Worm (Caenorhabditis elegans) whole organism, young adult: Measurements from ENCODE around the gene col-99.

Experiments
- B0019.2 ChIP-seq: fragments of 200-800 bp; sonication (Bioruptor generic); conservative IDR thresholded peaks from 2 replicates; pipeline ENCODE4 v1.3.6; 2022; ENCODE audit warnings: missing genetic modification reagents, missing genetic modification characterization, missing compliant biosample characterization
- B0035.1 ChIP-seq: sonication (generic microtip); optimal IDR thresholded peaks from 2 replicates; lab custom pipeline; 2016; ENCODE audit warnings: missing genetic modification characterization, mild to moderate bottlenecking, missing compliant biosample characterization, missing genotype, missing genetic modification reagents
- C06A6.2 ChIP-seq: fragments of 200-800 bp; sonication (Bioruptor generic); conservative IDR thresholded peaks from 2 replicates; pipeline ENCODE4 v1.3.6; 2022; ENCODE audit warnings: missing genetic modification characterization, missing compliant biosample characterization
- F22D6.2 ChIP-seq: sonication (generic microtip); optimal IDR thresholded peaks from 2 replicates; lab custom pipeline; 2016; ENCODE audit warnings: mild to moderate bottlenecking, missing genetic modification characterization, missing compliant biosample characterization
- Y67H2A.10 ChIP-seq: fragments of 200-800 bp; sonication (Bioruptor generic); conservative IDR thresholded peaks from 2 replicates; pipeline ENCODE4 v1.3.6; 2022; ENCODE audit warnings: missing genetic modification reagents, missing genetic modification characterization, missing compliant biosample characterization
- atf-7 ChIP-seq: sonication (generic microtip); optimal IDR thresholded peaks from 2 replicates; lab custom pipeline; 2017; ENCODE audit warnings: mild to moderate bottlenecking, missing genetic modification characterization, missing compliant biosample characterization
- ccch-3 ChIP-seq: fragments of 200-800 bp; sonication (Bioruptor generic); optimal IDR thresholded peaks from 2 replicates; lab custom pipeline; 2018; ENCODE audit warnings: mild to moderate bottlenecking, missing genetic modification characterization, missing compliant biosample characterization
- ceh-91 ChIP-seq: fragments of 200-800 bp; sonication (Bioruptor generic); IDR thresholded peaks from 2 replicates; pipeline ENCODE4 v1.3.6; 2022; ENCODE audit warnings: missing genetic modification reagents, missing genetic modification characterization, missing compliant biosample characterization
- chd-7 ChIP-seq: sonication (generic microtip); optimal IDR thresholded peaks from 2 replicates; lab custom pipeline; 2016; ENCODE audit warnings: mild to moderate bottlenecking, missing genetic modification characterization, moderate library complexity, missing compliant biosample characterization
- dpl-1 ChIP-seq: fragments of 150-350 bp; optimal IDR thresholded peaks from 2 replicates; lab custom pipeline; 2014; ENCODE audit warnings: missing biosample characterization, missing genetic modification reagents, missing genetic modification characterization
- efl-1 ChIP-seq: fragments of 150-350 bp; optimal IDR thresholded peaks from 2 replicates; lab custom pipeline; 2014; ENCODE audit warnings: missing biosample characterization, missing genetic modification reagents, missing genetic modification characterization
- ekl-4 ChIP-seq: fragments of 200-800 bp; sonication (Bioruptor generic); IDR thresholded peaks from 2 replicates; pipeline ENCODE4 v1.3.6; 2022; ENCODE audit warnings: missing genetic modification reagents, missing genetic modification characterization, missing compliant biosample characterization
- him-1 ChIP-seq: sonication (generic microtip); optimal IDR thresholded peaks from 2 replicates; lab custom pipeline; 2016; ENCODE audit warnings: missing genotype, missing genetic modification reagents, missing genetic modification characterization, missing compliant biosample characterization
- hlh-26 ChIP-seq: fragments of 200-800 bp; sonication (Bioruptor generic); conservative IDR thresholded peaks from 2 replicates; pipeline ENCODE4 v1.3.6; 2022; ENCODE audit warnings: missing genetic modification reagents, missing genetic modification characterization, missing compliant biosample characterization
- hmg-20 ChIP-seq: fragments of 200-800 bp; sonication (Bioruptor generic); IDR thresholded peaks from 2 replicates; pipeline ENCODE4 v1.3.6; 2022; ENCODE audit warnings: missing genetic modification reagents, missing genetic modification characterization, missing compliant biosample characterization
- lin-35 ChIP-seq, 3 experiments: fragments of 150-350 bp in 2 of 3; sonication (generic microtip) in 1 of 3; optimal IDR thresholded peaks; 2 replicates each; lab custom pipeline; 2014 to 2018; ENCODE audit warnings: missing biosample characterization in 3 of 3, missing genetic modification characterization in 3 of 3, missing genetic modification reagents in 3 of 3
- lin-54 ChIP-seq: fragments of 200-800 bp; sonication (Bioruptor generic); optimal IDR thresholded peaks from 2 replicates; lab custom pipeline; 2018; ENCODE audit warnings: mild to moderate bottlenecking, missing genetic modification characterization, missing compliant biosample characterization
- madf-6 ChIP-seq: fragments of 200-800 bp; sonication (Bioruptor generic); IDR thresholded peaks from 2 replicates; pipeline ENCODE4 v1.3.6; 2022; ENCODE audit warnings: missing genetic modification reagents, missing genetic modification characterization, missing compliant biosample characterization
- madf-8 ChIP-seq: fragments of 200-800 bp; sonication (Bioruptor generic); conservative IDR thresholded peaks from 2 replicates; pipeline ENCODE4 v1.3.6; 2022; ENCODE audit warnings: missing genetic modification reagents, missing genetic modification characterization, missing compliant biosample characterization
- mxl-1 ChIP-seq: sonication (generic microtip); optimal IDR thresholded peaks from 2 replicates; lab custom pipeline; 2016; ENCODE audit warnings: missing genetic modification characterization, missing compliant biosample characterization
- nfya-1 ChIP-seq: sonication (generic microtip); optimal IDR thresholded peaks from 2 replicates; lab custom pipeline; 2017; ENCODE audit warnings: antibody characterized with exemption, missing compliant biosample characterization, missing genetic modification characterization, borderline replicate concordance; ENCODE audit not compliant: insufficient read depth
- nfyb-1 ChIP-seq: fragments of 200-800 bp; sonication (Bioruptor generic); IDR thresholded peaks from 2 replicates; pipeline ENCODE4 v1.3.6; 2022; ENCODE audit warnings: missing genetic modification reagents, missing genetic modification characterization, missing compliant biosample characterization
- nhr-27 ChIP-seq: fragments of 200-800 bp; sonication (Bioruptor generic); optimal IDR thresholded peaks from 2 replicates; lab custom pipeline; 2018; ENCODE audit warnings: mild to moderate bottlenecking, missing genetic modification characterization, moderate library complexity, missing compliant biosample characterization
- nhr-80 ChIP-seq: sonication (generic microtip); optimal IDR thresholded peaks from 2 replicates; lab custom pipeline; 2016; ENCODE audit warnings: missing genetic modification characterization, missing compliant biosample characterization
- sdz-38 ChIP-seq: sonication (generic microtip); optimal IDR thresholded peaks from 2 replicates; lab custom pipeline; 2016; ENCODE audit warnings: missing genotype, missing genetic modification characterization, missing compliant biosample characterization
- snpc-1.3 ChIP-seq: sonication (generic microtip); optimal IDR thresholded peaks from 2 replicates; lab custom pipeline; 2017; ENCODE audit warnings: missing genetic modification characterization, mild to moderate bottlenecking, missing compliant biosample characterization, antibody characterized with exemption, moderate library complexity, missing genotype, missing genetic modification reagents; ENCODE audit not compliant: insufficient read depth
- snpc-3.4 ChIP-seq: sonication (generic microtip); optimal IDR thresholded peaks from 2 replicates; lab custom pipeline; 2017; ENCODE audit warnings: missing genetic modification characterization, mild to moderate bottlenecking, missing compliant biosample characterization, antibody characterized with exemption, moderate library complexity, missing genotype, missing genetic modification reagents
- tbx-9 ChIP-seq: sonication (generic microtip); optimal IDR thresholded peaks from 2 replicates; lab custom pipeline; 2016; ENCODE audit warnings: borderline replicate concordance, missing genetic modification characterization, inconsistent platforms, missing compliant biosample characterization
- unc-130 ChIP-seq: sonication (generic microtip); optimal IDR thresholded peaks from 2 replicates; lab custom pipeline; 2016; ENCODE audit warnings: missing genetic modification reagents, missing genetic modification characterization, missing compliant biosample characterization

col-99 gene

ce11 chrIV:97681-98080, 50.0 kb downstream of the col-99 start:
- TF ChIP-seq ccch-3 (no peak), madf-8 (GFP tag; lab: Robert Waterston, UW) (no peak), efl-1 (no peak), snpc-3.4 (tag; lab: Kevin White, UChicago) (no peak), ceh-91 (GFP tag; lab: Robert Waterston, UW) (no peak), hlh-26 (GFP tag; lab: Robert Waterston, UW) (no peak), snpc-1.3 (tag; lab: Kevin White, UChicago) (no peak), him-1 (tag; lab: Kevin White, UChicago) (no peak), hmg-20 (GFP tag; lab: Robert Waterston, UW) (no peak), atf-7 (tag; lab: Kevin White, UChicago) (no peak)

- TF ChIP-seq C06A6.2 (GFP tag; lab: Robert Waterston, UW), result no peak
- TF ChIP-seq nhr-80, result no peak
- TF ChIP-seq B0035.1 (tag; lab: Kevin White, UChicago), result no peak
- TF ChIP-seq unc-130 (GFP tag; lab: Kevin White, UChicago), result no peak
- TF ChIP-seq madf-6 (GFP tag; lab: Robert Waterston, UW), result no peak
- TF ChIP-seq nfya-1, result no peak
- no peak for TF ChIP-seq snpc-1.3 (tag; lab: Kevin White, UChicago)
- TF ChIP-seq chd-7 (tag; lab: Kevin White, UChicago), result no peak
- no peak for TF ChIP-seq sdz-38 (tag; lab: Kevin White, UChicago)
- no peak for TF ChIP-seq mxl-1 (tag; lab: Kevin White, UChicago)
- no peak for TF ChIP-seq B0019.2 (GFP tag; lab: Robert Waterston, UW)
- TF ChIP-seq tbx-9 (tag; lab: Kevin White, UChicago), result no peak
- no peak for TF ChIP-seq ceh-91 (GFP tag; lab: Robert Waterston, UW)
- TF ChIP-seq ekl-4, result no peak
- TF ChIP-seq F22D6.2 (tag; lab: Kevin White, UChicago), result no peak
- TF ChIP-seq lin-54, result no peak
Observed at ce11 chrIV:91680-92079, 56.0 kb downstream of the col-99 start, which contains the start of gene tpa-1. Gene tpa-1 (plus strand): TSS chrIV:91980.

ce11 chrIV:89991-90390, 57.7 kb downstream of the col-99 start, which contains the start of gene scl-23:
Gene scl-23 (minus strand): TSS chrIV:90091.
- no peak for TF ChIP-seq nfyb-1 (GFP tag; lab: Robert Waterston, UW)
- no peak for TF ChIP-seq Y67H2A.10 (GFP tag; lab: Robert Waterston, UW)
- TF ChIP-seq lin-35 (GFP tag; optimal IDR thresholded peaks at IDR 0.05; lab: Kevin White, UChicago), result no peak
- TF ChIP-seq dpl-1, result no peak
- TF ChIP-seq nhr-27 (tag; lab: Kevin White, UChicago), result no peak
